Worm (Caenorhabditis elegans): Measurements from ENCODE around the gene T16G12.10.

T16G12.10 gene

DNA sequence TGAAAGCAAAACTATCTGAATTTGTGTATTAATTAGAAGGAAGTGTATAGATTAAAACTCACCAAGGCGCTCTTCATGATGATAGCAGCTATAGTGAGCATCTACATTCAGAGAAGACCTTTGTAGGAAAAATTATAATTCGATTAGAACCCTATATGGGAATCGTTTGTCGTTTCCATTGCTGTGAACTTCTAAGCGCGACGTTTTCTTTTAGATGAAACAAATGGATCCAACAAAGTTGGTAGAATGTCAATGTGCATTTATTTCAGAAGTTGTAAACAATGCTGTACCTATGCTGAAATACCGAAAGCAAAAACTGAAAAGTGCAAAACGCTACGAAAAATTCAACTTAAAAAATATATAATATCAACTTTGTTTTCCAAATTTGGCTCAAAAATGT, at the start of gene T16G12.10:
T16G12.10 (minus strand) TSS at position 101 of the 400 bp plus-strand sequence.
- no peak for TF ChIP-seq unc-62 (GFP tag; optimal IDR thresholded peaks at IDR 0.05)

DNA sequence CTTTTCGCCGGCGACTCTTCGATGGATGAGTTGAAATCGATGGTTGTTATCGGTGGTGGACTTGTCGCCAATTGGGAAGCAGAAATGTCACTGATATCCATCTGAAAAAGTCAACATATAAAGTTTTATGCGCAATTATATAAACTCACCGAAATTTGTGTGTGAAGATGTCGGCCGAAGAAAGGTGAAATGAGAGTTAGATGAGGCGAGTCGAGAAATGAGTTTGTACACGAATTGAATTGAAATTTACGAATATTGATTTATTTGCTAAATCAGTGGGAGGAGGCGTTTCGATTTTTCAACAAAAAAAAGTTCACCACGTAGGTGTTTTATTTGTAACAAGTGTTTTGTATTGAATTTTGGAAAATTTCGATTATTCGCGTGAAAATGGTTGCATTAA, 45.4 kb upstream of the T16G12.10 start, which contains the start of gene kel-10:
kel-10 (minus strand) TSS at position 101 of the 400 bp plus-strand sequence.
- TF ChIP-seq unc-62 (GFP tag; optimal IDR thresholded peaks at IDR 0.05): no peak

DNA sequence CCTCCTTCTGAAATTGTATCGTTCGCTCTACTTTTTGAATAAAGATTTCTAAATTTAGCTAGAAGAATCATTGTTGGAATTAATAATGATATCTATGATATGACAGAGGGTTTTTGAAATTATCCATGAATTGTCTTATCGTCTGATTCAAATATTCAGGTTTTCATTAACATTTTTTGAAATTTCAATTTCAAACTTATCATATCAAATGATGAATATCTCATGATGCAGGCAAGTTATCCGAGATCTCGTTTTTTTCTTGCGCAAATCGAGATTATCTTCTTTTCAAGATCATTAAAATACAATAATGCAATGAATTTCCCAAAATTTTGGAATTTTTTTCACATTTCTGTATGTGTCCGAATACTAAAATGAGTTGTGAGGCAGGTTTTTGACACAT, 42.0 kb upstream of the T16G12.10 start, which contains the start of gene spop-1:
spop-1 (minus strand) TSS at position 101 of the 400 bp plus-strand sequence.
- no peak for TF ChIP-seq unc-62 (GFP tag; optimal IDR thresholded peaks at IDR 0.05)

DNA sequence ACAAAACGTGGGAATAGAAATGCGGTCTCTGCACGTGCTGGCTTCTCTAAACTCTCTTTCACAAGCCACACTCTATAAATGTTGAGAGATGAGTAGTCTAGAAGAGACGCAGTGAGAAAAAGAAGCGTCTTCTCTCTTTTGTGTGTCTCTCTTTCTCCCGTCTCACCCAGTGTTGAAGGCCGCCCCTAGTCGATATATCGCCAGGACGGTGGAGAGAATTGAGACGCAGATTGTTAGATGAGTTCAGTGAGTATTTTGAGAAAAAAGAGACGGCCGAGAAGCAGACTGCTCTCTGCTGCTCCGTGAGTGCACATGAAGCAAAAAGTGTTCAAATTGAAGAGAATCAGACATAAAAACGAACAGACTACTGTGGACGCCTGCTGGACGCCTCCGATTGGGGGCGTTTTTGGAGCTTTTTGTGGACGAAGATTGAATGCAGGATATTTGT, 40.6 kb upstream of the T16G12.10 start:
- no peak for TF ChIP-seq unc-62 (GFP tag; optimal IDR thresholded peaks at IDR 0.05)

DNA sequence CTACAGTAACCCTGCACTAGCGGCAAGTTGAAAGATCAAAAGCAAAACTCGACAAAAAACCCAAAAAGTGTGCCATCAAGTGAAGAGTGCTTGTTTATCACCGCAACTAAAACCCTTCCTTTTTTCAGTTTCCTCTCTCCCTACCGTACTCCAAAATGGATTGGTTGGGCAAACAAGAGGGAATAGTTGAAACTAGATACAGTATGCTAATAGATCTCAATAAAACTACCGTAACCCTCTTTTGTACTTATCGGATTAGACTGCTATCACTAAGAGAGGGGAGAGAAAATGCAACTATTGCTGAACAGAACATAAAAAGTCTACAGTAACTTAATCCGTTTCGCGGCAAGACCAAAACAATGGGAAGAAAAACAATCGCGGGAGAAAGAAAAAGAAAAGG, 39.4 kb upstream of the T16G12.10 start:
- TF ChIP-seq unc-62 (GFP tag; optimal IDR thresholded peaks at IDR 0.05): no peak

DNA sequence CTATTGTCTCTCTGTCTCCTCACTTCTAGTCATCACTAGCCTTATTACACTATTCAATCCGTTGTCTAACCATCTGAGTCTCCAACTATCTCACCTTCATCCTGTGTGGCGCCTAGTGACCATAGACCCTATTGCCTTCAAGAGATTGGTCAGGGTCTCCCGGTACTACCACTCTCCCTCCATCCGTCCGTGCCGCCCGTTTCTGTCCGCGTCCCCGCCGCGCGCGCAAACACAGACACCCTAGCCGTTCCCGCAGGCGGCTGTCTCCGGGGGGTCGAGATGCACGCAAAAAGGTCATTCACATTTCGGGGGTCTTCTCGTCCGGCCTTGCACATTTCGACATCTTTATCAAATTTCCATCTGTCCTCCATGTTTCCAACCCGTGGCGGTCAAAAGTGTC, 38.6 kb upstream of the T16G12.10 start:
- no peak for TF ChIP-seq unc-62 (GFP tag; optimal IDR thresholded peaks at IDR 0.05)

DNA sequence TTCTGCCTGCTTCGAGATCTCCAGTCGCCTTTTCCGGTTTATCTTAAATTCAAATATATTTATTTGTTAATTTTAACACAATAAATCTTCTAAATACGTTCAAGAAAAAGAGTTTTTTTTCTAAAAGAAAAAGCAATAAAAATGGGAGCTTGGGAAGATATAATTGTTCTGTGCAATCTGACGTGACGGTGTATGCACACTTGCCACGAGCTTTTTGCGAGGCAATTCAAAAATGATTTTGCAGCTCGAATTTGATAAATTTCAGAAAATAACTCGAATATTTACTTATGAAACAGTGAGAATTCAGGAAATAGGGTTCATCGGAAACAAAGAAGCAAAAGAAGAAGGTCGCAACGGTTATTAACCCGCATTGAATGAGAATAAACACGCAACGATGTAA, 37.2 kb upstream of the T16G12.10 start:
- no peak for TF ChIP-seq unc-62 (GFP tag; optimal IDR thresholded peaks at IDR 0.05)

DNA sequence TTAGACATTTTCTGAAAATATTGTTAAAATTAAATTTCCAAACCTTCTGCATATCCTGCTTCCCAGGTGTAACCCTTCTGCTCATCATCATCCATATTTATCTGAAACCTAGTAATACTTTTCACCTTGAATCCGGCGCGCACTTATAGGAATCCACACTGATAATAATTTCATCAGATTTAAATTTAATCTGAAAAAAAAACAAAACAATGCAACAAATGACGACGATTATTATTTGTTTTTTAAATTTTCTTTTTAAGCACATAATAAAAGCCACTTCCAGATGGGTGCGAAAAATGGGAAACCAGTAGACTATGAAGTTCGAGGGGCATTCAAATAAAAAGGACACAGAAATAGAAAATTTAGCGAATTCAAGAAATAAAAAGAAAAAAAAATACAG, 34.8 kb upstream of the T16G12.10 start, which contains the start of gene gtf-2H2C:
gtf-2H2C (minus strand) TSS at position 101 of the 400 bp plus-strand sequence.
- TF ChIP-seq unc-62 (GFP tag; optimal IDR thresholded peaks at IDR 0.05): no peak

DNA sequence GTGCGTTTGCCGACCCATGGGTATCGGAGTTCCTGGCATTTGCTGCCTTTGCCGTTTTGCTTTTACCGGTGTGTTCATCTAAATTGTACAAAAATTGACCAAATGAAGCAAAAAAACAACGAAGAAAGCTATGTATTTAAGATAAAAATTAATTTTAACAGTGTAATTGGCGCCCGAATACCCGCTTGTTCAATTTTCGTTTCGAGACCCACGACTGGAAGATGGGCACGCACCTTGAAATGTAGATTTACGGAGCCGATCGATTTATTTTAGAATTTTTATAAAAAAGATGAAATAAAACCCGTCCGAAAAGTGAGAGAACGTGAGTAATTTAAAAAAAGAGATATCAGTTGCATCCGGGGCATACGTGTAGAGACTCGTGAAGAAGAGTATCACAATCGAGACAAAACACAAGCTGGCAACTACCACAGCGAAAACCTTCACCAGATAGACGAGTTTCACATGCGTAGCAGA, 32.6 kb upstream of the T16G12.10 start, which contains the start of gene hal-2:
hal-2 (minus strand) TSS at position 424 of the 474 bp plus-strand sequence.
- no peak for TF ChIP-seq unc-62 (GFP tag; optimal IDR thresholded peaks at IDR 0.05)

DNA sequence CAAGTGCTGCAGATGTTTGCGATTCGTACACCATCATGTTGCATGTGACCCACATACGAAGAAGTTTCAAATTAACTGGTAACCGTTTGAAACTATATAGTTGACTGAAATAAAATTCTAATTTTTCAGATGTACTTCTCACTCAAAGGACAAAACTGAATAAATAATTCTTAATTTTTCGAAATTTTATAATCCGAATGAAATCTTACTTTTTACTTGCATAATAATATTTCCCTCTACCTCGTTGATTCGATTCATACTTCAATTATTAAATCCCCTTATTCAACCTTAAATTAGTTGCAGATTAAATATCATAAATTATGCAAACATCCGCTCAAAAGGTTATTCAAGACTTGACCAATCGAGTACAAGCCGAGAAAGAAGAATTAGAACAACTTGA, 30.1 kb upstream of the T16G12.10 start, which contains the start of gene T16H12.2:
T16H12.2 (plus strand) TSS at position 301 of the 400 bp plus-strand sequence.
- no peak for TF ChIP-seq unc-62 (GFP tag; optimal IDR thresholded peaks at IDR 0.05)

DNA sequence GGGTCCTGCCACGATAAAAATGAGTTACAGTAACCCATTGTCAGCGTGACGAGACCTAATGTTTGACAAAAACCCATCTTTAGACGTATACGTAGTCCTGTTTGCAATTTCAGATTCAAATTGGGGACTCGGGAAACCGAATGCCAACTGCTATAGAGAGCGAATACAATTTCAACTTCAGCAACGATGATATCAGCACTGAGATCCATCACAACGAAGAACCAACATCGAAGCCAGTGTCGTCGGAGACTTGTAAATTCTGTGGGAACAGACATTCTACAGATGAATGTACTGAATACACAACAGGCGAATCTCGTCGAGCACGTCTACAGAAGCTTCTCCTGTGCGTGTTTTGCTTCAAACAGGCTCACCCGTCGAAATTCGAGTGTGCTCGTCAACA, 29.6 kb upstream of the T16G12.10 start:
- no peak for TF ChIP-seq unc-62 (GFP tag; optimal IDR thresholded peaks at IDR 0.05)

DNA sequence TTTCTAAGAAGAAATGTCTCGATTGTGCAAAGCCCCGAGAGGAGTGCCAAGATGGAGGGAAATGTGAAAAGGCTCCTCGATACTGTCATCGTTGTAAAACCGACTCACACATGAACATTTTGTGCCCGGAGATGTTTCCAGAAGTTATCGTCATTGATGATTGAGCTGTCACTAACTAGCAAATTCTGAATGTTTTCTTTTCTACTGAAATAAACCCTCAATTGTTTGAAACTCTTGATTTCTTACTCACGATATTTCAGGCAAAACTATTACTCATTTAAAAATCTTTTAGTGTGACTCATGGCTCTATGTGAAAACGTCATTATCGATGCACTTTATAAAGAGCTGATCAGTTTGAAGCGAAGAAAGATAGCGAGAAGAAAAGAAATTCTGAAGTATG, 29.2 kb upstream of the T16G12.10 start, which contains the start of gene T16H12.13:
T16H12.13 (plus strand) TSS at position 301 of the 400 bp plus-strand sequence.
- TF ChIP-seq unc-62 (GFP tag; optimal IDR thresholded peaks at IDR 0.05): no peak

DNA sequence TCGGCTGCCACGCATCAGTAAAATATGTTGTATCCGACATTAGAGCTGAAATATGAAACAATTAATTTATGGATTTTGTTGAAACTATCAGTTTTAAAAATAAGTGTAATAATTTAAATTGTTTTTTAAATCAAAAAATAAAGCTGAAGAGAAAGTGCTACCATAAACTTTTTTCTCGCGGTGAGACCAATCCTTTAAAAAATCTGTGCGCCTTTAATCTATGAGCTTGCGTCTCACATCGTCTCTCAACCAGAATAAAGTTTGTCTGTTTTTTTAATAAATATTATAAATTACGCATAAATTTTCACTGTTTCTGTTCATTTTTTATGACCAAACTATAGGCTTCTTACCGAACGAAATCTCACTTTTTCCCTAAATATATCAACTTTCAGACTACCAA, 27.3 kb upstream of the T16G12.10 start, which contains the start of gene T16H12.3:
T16H12.3 (minus strand) TSS at position 51 of the 400 bp plus-strand sequence.
- TF ChIP-seq unc-62 (GFP tag; optimal IDR thresholded peaks at IDR 0.05): no peak

DNA sequence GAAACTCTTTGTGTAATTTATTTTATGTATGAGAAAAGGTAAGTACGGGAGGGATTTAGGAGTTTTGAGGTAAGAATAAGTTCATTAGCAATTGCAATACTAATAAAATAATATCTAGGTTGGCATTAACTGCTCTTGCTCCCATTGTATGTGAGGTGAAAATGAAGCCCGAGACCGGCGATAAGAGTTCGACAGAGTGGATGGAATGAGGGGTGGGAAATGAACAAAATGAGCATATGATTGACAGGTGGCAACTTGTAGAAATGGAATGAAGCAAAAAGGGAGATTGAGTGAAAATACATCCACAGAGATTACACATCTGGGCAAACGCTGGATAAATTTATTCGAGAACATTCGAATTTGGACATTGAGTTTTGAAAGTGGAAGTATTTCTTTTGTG, 22.9 kb upstream of the T16G12.10 start:
- TF ChIP-seq unc-62 (GFP tag; optimal IDR thresholded peaks at IDR 0.05): no peak

DNA sequence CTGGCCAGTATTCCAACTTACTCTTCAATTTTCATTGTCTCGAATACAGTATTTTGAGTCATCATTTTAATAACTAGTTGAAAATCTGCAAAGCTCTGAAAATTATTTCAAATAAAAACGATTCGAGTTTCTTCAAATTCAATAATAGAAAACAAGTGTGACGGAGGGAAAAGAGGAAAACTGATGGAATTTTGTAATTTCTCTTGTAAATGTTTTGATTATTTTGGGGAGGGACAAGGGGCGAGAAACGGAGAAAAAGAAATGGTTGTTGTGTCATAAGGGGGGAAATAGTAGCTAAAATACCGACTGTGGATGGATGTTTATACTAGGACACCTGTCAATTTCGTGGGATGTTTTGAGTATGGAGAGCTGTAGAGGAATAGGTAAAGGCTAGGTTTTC, 22.2 kb upstream of the T16G12.10 start, which contains the start of gene T16G12.9:
T16G12.9 (minus strand) TSS at position 101 of the 400 bp plus-strand sequence.
- TF ChIP-seq unc-62 (GFP tag; optimal IDR thresholded peaks at IDR 0.05): no peak

DNA sequence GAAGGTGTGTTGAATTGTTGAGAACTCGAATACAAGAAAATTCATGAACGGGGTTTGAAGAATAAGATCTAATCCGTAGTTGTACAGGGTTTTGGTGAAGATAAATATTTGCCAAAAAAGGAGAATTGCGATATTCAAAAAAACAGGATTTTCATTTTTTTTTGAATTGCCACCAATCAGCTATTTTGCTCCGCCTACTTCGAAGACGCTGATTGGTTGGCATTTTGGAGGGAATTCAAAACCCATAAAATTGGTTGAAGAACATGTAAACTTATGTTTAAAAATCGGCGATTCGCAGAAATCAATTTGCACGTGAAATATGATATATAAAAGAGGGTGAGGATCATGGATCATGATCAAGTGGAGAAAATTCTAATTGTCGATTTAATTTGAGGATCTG, 20.1 kb upstream of the T16G12.10 start:
- no peak for TF ChIP-seq unc-62 (GFP tag; optimal IDR thresholded peaks at IDR 0.05)

DNA sequence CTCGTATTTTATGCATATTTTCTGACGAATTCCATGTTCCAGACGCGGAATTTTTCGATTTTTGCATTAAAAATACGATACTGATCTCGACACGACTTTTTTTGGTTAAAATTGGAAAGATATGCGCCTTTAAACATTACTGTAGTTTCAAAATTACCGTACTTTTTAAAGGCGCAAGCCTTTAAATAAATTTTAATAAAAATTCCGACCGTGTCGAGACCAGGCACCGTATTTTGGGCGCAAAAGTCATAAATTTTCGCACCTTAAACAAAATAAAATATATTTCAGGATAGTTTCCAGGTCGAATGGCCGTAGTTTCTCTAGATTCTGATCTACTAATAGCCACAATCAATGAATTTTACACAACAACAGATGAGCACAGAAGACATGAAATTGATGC, 13.3 kb upstream of the T16G12.10 start, which contains the start of gene T16G12.6:
T16G12.6 (plus strand) TSS at position 301 of the 400 bp plus-strand sequence.
- TF ChIP-seq unc-62 (GFP tag; optimal IDR thresholded peaks at IDR 0.05): no peak

Data from whole organism, dauer.